Fruit fly (Drosophila melanogaster) whole organism, adult: ENCODE data around the gene VAChT.

ENCODE experiments used
- CG33017 ChIP-seq: fragments of 200-800 bp; sonication (Bioruptor generic); optimal IDR thresholded peaks from 2 replicates; lab custom pipeline; 2018; ENCODE audit warnings: missing biosample characterization, mild to moderate bottlenecking, missing genetic modification characterization, moderate library complexity
- CG5204 ChIP-seq: fragments of 200-800 bp; sonication (Bioruptor generic); optimal IDR thresholded peaks from 2 replicates; lab custom pipeline; 2016; ENCODE audit warnings: missing biosample characterization, missing genetic modification characterization
- Hr96 ChIP-seq: fragments of 200-800 bp; sonication (Bioruptor generic); optimal IDR thresholded peaks from 2 replicates; lab custom pipeline; 2016; ENCODE audit warnings: missing biosample characterization, missing genetic modification characterization
- bab1 ChIP-seq: fragments of 200-800 bp; sonication (Bioruptor generic); optimal IDR thresholded peaks from 3 replicates; lab custom pipeline; 2019; ENCODE audit warnings: missing biosample characterization, mild to moderate bottlenecking, missing genetic modification characterization, moderate library complexity
- toe ChIP-seq: fragments of 200-800 bp; sonication (Bioruptor generic); optimal IDR thresholded peaks from 2 replicates; lab custom pipeline; 2016; ENCODE audit warnings: missing biosample characterization, missing genetic modification characterization

DNA sequence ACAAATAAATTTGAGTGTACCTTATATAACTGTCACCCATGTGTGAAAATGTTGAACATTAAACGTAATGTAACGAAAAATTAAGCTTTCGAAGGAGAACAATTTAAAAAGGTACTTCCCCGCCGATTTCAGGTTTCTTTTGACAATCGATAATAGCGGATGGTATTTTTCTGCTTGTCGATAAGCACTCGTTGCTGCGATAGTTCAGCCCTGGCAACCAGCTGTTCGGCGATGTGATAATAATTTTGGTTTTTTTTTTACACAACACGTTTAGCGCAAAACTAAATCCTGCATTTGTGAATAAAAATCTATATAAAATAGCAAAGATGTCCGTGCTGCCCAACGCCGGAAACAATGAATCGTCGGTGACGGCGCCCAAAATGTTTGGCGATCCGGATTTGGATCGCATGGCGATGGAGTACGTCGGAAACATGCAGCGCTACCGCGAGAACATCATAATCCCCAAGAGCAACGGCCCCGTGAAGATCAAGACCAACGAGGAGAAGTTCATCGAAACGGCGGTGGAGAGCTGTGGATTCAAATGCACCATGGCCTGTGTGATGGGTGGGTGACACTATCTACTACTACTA is 37.5 kb upstream of the VAChT start, which contains the start of gene CG31229:
- TF ChIP-seq CG5204, result no peak
- TF ChIP-seq Hr96 (GFP tag; lab: Kevin White, UChicago), result no peak
- TF ChIP-seq bab1 (GFP tag; lab: Kevin White, UChicago), result peak; percentile 53
- no peak for TF ChIP-seq CG33017
- no peak for TF ChIP-seq toe
